Worm (Caenorhabditis elegans): ENCODE data around the gene gcy-36.

gcy-36 gene

DNA sequence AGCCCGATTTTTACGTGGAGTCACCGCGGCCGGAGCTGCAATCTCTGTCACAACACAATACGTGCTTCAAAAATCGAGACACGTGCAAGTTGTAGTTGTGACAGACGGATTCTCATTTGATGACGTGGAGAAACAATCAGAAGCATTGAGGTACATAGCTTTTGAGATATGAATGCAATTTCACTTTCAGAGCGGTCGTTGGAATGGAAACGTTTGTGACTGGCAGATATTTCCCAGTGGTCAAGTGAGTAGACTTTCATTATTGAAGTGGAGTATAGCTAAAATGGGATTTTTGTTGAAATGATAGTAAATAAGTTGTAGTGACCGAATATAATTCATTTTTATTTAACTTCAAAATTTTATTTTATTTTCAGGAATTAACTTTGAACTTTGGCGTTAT, 12.3 kb downstream of the gcy-36 start:
- TF ChIP-seq unc-62 (GFP tag; optimal IDR thresholded peaks at IDR 0.05): no peak

DNA sequence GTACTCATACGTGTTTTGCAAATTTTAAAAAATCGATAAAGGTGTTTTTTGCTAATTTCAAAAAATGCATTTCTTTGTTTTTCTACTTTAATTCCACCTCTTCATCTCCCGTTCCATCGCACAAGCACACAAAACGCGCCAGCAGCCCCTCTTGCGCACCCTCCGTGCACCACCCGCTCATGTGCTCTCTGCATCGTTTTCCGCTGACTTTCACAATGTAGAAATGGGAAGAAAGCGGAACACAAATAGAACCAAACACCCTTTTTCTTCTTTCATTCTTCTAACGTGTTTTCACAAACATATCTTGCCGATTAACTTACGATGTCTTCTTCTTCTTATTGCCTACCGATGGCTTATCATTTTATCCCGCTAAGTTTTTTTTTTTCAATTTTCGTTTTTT, 13.9 kb downstream of the gcy-36 start:
- TF ChIP-seq unc-62 (GFP tag; optimal IDR thresholded peaks at IDR 0.05): no peak

- TF ChIP-seq unc-62 (GFP tag; optimal IDR thresholded peaks at IDR 0.05): no peak
Measured at ce11 chrX:15493322-15493721, 14.5 kb downstream of the gcy-36 start, which contains the start of gene gob-1. TSS of gene gob-1 (plus strand) at chrX:15493602.

- no peak for TF ChIP-seq unc-62 (GFP tag; optimal IDR thresholded peaks at IDR 0.05)
Measured at ce11 chrX:15494154-15494553, 15.3 kb downstream of the gcy-36 start.

ce11 chrX:15496927-15497605, 18.2 kb downstream of the gcy-36 start, which contains the start of gene suox-1:
TSS of gene suox-1 (plus strand) at chrX:15497555.
- TF ChIP-seq unc-62 (GFP tag; optimal IDR thresholded peaks at IDR 0.05): no peak

ce11 chrX:15502455-15503174, 23.8 kb downstream of the gcy-36 start, which contains the start of gene H13N06.7:
TSS of gene H13N06.7 (plus strand) at chrX:15503124.
- TF ChIP-seq unc-62 (GFP tag; optimal IDR thresholded peaks at IDR 0.05): no peak

DNA sequence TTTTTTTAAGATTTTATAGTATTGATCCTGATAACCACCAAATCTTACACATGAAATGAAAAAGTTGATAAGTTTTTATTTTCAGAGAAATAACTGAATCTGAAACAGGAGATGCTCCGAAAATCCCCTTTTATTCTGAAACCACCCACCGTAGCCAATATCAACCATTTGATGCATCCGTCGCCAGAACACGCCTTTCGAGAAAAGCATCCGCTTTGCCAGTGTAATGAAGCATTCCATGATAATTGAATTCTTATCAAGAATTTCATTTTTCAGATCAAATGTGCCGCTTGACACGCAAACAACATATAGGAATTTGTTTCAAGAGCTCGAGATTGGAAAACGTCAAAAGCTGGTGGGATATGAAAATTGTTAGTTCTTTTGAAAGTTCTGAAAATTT, 26.0 kb downstream of the gcy-36 start, which contains the start of gene tbh-1:
tbh-1 (minus strand) TSS at position 101 of the 400 bp plus-strand sequence.
- no peak for TF ChIP-seq unc-62 (GFP tag; optimal IDR thresholded peaks at IDR 0.05)

- no peak for TF ChIP-seq unc-62 (GFP tag; optimal IDR thresholded peaks at IDR 0.05)
Measured at ce11 chrX:15507830-15508347, 29.1 kb downstream of the gcy-36 start, which contains the start of gene zipt-7.2. TSS of gene zipt-7.2 (minus strand) at chrX:15507880.

DNA sequence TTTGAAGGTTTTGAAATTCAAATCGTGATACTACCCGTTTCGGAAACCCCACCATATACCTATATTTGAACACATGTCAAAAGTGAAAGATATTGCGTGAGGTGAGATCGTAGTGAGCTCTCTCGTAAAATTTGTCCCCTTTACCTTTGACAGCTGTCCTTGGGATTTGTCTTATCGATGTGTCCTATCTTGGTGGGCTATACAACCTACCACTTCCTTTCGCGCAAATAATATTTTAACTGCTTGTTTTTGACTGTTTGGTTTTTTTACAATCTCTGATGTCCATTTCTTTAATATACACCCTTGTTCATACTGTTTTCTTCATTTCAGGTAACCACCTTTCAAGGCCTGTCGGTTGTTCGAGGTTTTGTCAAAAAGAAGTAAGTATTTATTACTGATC, 30.9 kb downstream of the gcy-36 start, which contains the start of gene eat-20:
eat-20 (plus strand) TSS at position 331 of the 400 bp plus-strand sequence.
- no peak for TF ChIP-seq unc-62 (GFP tag; optimal IDR thresholded peaks at IDR 0.05)

- no peak for TF ChIP-seq unc-62 (GFP tag; optimal IDR thresholded peaks at IDR 0.05)
Measured at ce11 chrX:15514547-15514946, 35.7 kb downstream of the gcy-36 start.

DNA sequence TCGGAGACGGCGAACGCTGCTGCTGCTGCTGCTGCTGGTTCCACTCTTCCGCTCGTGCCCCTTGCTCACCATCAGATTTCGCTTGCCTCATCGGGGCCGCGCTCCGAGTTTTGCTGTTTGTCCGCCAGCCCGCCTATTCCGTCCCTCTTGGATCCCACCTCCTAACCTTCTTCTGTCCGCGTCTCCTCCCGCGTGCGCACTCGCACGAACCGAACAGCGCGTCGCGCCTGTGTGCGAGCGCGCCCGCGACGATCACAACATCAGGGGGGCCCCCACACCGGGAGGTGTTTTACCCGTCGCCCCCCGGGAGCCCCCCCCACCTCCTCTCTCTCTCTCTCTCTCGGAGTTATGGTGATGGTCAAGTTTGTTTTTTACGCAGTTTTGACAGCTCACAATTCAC, 37.0 kb downstream of the gcy-36 start:
- no peak for TF ChIP-seq unc-62 (GFP tag; optimal IDR thresholded peaks at IDR 0.05)

- TF ChIP-seq unc-62 (GFP tag; optimal IDR thresholded peaks at IDR 0.05): no peak
Measured at ce11 chrX:15528472-15528871, 49.7 kb downstream of the gcy-36 start.

DNA sequence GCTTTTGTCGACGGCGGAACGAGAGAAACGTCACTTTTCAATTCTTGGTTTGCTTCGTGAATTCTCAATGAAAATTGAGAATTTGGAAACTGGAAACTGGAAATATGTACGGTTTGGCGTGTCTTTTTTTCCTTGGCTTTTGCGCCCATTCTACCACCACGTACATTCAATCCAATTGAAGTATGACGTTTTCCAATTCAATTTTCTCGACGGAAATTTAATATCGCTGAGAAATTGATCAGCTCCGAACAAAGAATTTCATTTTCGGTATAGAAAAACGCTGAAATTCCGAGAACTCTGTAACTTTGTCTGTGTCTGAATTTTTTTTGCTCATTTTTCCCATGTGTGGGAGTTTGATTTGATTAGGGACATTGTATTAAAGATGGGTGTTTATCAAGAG, 54.4 kb downstream of the gcy-36 start:
- no peak for TF ChIP-seq unc-62 (GFP tag; optimal IDR thresholded peaks at IDR 0.05)

DNA sequence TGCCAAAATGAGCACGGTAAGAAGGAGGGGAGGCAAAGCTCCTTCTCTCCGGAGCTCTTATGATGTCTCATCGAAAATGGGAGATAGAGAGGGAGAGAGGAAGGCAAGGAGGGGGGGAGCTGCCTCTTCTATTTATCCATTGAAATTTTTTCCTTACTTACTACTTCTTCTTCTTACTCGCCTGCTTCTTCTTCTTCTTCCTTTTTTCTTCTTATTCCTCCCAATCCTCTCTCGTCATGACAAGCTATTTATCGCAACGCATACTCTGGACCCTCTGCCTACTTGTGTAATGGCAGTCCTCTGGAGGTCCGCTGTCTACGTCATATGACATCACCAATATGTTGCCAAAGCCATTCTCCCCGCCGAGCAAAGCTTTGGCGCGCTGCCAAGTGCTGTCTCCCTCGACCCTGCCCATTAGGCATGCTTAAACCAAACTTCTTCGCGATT, 56.4 kb downstream of the gcy-36 start:
- TF ChIP-seq unc-62 (GFP tag; optimal IDR thresholded peaks at IDR 0.05): no peak

Data from whole organism, dauer.